Worm (Caenorhabditis elegans): ENCODE measurements around the gene F23D12.1.

The F23D12.1 gene

ce11 chrX:14442321-14442720, 14.4 kb upstream of the F23D12.1 start, which contains the start of gene F23D12.3:
TSS of gene F23D12.3 (plus strand) at chrX:14442621.
- TF ChIP-seq scrt-1 (GFP tag; IDR thresholded peaks at IDR 0.05) (no peak), flt-1 (GFP tag; IDR thresholded peaks at IDR 0.05) (no peak), hmbx-1 (tag; optimal IDR thresholded peaks at IDR 0.05) (no peak), sea-1 (GFP tag; conservative IDR thresholded peaks at IDR 0.05) (no peak), ceh-13 (GFP tag; optimal IDR thresholded peaks at IDR 0.05) (no peak), tbx-11 (GFP tag; IDR thresholded peaks at IDR 0.05) (no peak), tra-4 (tag; optimal IDR thresholded peaks at IDR 0.05) (no peak), ets-7 (tag; optimal IDR thresholded peaks at IDR 0.05) (no peak), aly-1 (tag; optimal IDR thresholded peaks at IDR 0.05) (no peak), ceh-36 (tag; optimal IDR thresholded peaks at IDR 0.05) (no peak), ama-1 (optimal IDR thresholded peaks at IDR 0.05) (no peak), B0310.2 (tag; optimal IDR thresholded peaks at IDR 0.05) (no peak)

ce11 chrX:14435648-14436155, 7.8 kb upstream of the F23D12.1 start:
- TF ChIP-seq hnd-1 (tag; optimal IDR thresholded peaks at IDR 0.05) (no peak), F13C5.2 (tag; optimal IDR thresholded peaks at IDR 0.05) (no peak), flt-1 (GFP tag; IDR thresholded peaks at IDR 0.05) (no peak), ama-1 (optimal IDR thresholded peaks at IDR 0.05) (no peak), ceh-13 (GFP tag; optimal IDR thresholded peaks at IDR 0.05) (no peak), tbx-37 (GFP tag; conservative IDR thresholded peaks at IDR 0.05) (no peak), scrt-1 (GFP tag; IDR thresholded peaks at IDR 0.05) (no peak), B0310.2 (tag; optimal IDR thresholded peaks at IDR 0.05) (no peak)

ce11 chrX:14430436-14430835, 2.5 kb upstream of the F23D12.1 start:
- TF ChIP-seq tra-4 (tag; optimal IDR thresholded peaks at IDR 0.05) (no peak), ets-7 (tag; optimal IDR thresholded peaks at IDR 0.05) (no peak), ceh-36 (tag; optimal IDR thresholded peaks at IDR 0.05) (no peak)

- TF ChIP-seq flt-1 (GFP tag; IDR thresholded peaks at IDR 0.05) (no peak), hnd-1 (tag; optimal IDR thresholded peaks at IDR 0.05) (no peak), hmg-4 (GFP tag; optimal IDR thresholded peaks at IDR 0.05) (no peak), sea-1 (GFP tag; conservative IDR thresholded peaks at IDR 0.05) (no peak), hmbx-1 (tag; optimal IDR thresholded peaks at IDR 0.05) (no peak), F13C5.2 (tag; optimal IDR thresholded peaks at IDR 0.05) (no peak), B0310.2 (tag; optimal IDR thresholded peaks at IDR 0.05) (no peak), tbx-37 (GFP tag; conservative IDR thresholded peaks at IDR 0.05) (no peak), aly-1 (tag; optimal IDR thresholded peaks at IDR 0.05) (no peak), ama-1 (optimal IDR thresholded peaks at IDR 0.05) (no peak), ets-7 (tag; optimal IDR thresholded peaks at IDR 0.05) (no peak), tbx-11 (GFP tag; IDR thresholded peaks at IDR 0.05) (no peak), ceh-36 (tag; optimal IDR thresholded peaks at IDR 0.05) (no peak), ceh-13 (GFP tag; optimal IDR thresholded peaks at IDR 0.05) (no peak), scrt-1 (GFP tag; IDR thresholded peaks at IDR 0.05) (no peak)
Observed at ce11 chrX:14424673-14425072, 3.3 kb downstream of the F23D12.1 start, which contains the start of gene F23D12.11. TSS of gene F23D12.11 (minus strand) at chrX:14424751.

ce11 chrX:14424186-14424585, 3.8 kb downstream of the F23D12.1 start:
- TF ChIP-seq flt-1 (GFP tag; IDR thresholded peaks at IDR 0.05) (no peak), tbx-37 (GFP tag; conservative IDR thresholded peaks at IDR 0.05) (no peak), aly-1 (tag; optimal IDR thresholded peaks at IDR 0.05) (no peak), tbx-11 (GFP tag; IDR thresholded peaks at IDR 0.05) (no peak), ceh-13 (GFP tag; optimal IDR thresholded peaks at IDR 0.05) (no peak), ama-1 (optimal IDR thresholded peaks at IDR 0.05) (no peak), pes-1 (GFP tag; IDR thresholded peaks at IDR 0.05) (no peak), hnd-1 (tag; optimal IDR thresholded peaks at IDR 0.05) (no peak), ceh-36 (tag; optimal IDR thresholded peaks at IDR 0.05) (no peak), F13C5.2 (tag; optimal IDR thresholded peaks at IDR 0.05) (no peak)

ce11 chrX:14423105-14423504, 4.8 kb downstream of the F23D12.1 start, which contains the start of gene fipr-3:
TSS of gene fipr-3 (plus strand) at chrX:14423405.
- TF ChIP-seq hmbx-1 (tag; optimal IDR thresholded peaks at IDR 0.05) (no peak), ets-7 (tag; optimal IDR thresholded peaks at IDR 0.05) (no peak), aly-1 (tag; optimal IDR thresholded peaks at IDR 0.05) (no peak), B0310.2 (tag; optimal IDR thresholded peaks at IDR 0.05) (no peak)

- TF ChIP-seq hmg-4 (GFP tag; optimal IDR thresholded peaks at IDR 0.05): no peak
- no peak for TF ChIP-seq B0310.2 (tag; optimal IDR thresholded peaks at IDR 0.05)
- no peak for TF ChIP-seq tbx-37 (GFP tag; conservative IDR thresholded peaks at IDR 0.05)
- no peak for TF ChIP-seq ets-7 (tag; optimal IDR thresholded peaks at IDR 0.05)
- no peak for TF ChIP-seq ama-1 (optimal IDR thresholded peaks at IDR 0.05)
- TF ChIP-seq flt-1 (GFP tag; IDR thresholded peaks at IDR 0.05): no peak
- no peak for TF ChIP-seq ceh-13 (GFP tag; optimal IDR thresholded peaks at IDR 0.05)
- TF ChIP-seq pes-1 (GFP tag; IDR thresholded peaks at IDR 0.05): no peak
- no peak for TF ChIP-seq tbx-11 (GFP tag; IDR thresholded peaks at IDR 0.05)
- no peak for TF ChIP-seq ceh-36 (tag; optimal IDR thresholded peaks at IDR 0.05)
Observed at ce11 chrX:14421529-14421982, 6.4 kb downstream of the F23D12.1 start, which contains the start of gene F23D12.2. TSS of gene F23D12.2 (minus strand) at chrX:14421579.

ce11 chrX:14415641-14416040, 12.3 kb downstream of the F23D12.1 start, which contains the start of gene F23D12.10:
TSS of gene F23D12.10 (minus strand) at chrX:14415741.
- TF ChIP-seq tbx-37 (GFP tag; conservative IDR thresholded peaks at IDR 0.05): no peak
- no peak for TF ChIP-seq ets-7 (tag; optimal IDR thresholded peaks at IDR 0.05)
- TF ChIP-seq flt-1 (GFP tag; IDR thresholded peaks at IDR 0.05): no peak

Measured in whole organism, early embryonic.